Fruit fly (Drosophila melanogaster) whole organism, embryonic: ENCODE data around the gene betaTub65B.

Experiments used
- Aef1 ChIP-seq: fragments of 200-800 bp; sonication (Bioruptor generic); IDR thresholded peaks from 3 replicates; pipeline ENCODE4 v1.3.6; 2022; ENCODE audit warnings: missing biosample characterization, missing genetic modification characterization
- C15 ChIP-seq: fragments of 200-800 bp; sonication (Bioruptor generic); IDR thresholded peaks from 3 replicates; pipeline ENCODE4 v1.3.6; 2022; ENCODE audit warnings: missing biosample characterization, missing genetic modification characterization
- CG10462 ChIP-seq: fragments of 200-800 bp; sonication (Bioruptor generic); optimal IDR thresholded peaks from 2 replicates; lab custom pipeline; 2016; ENCODE audit warnings: missing biosample characterization, missing genetic modification characterization
- CG10959 ChIP-seq: fragments of 200-800 bp; sonication (Bioruptor generic); IDR thresholded peaks from 2 replicates; pipeline ENCODE4 v1.3.6; 2022; ENCODE audit warnings: missing biosample characterization, missing genetic modification characterization
- CG11560 ChIP-seq: fragments of 200-800 bp; sonication (Bioruptor generic); IDR thresholded peaks from 3 replicates; pipeline ENCODE4 v1.3.6; 2022; ENCODE audit warnings: missing biosample characterization, missing genetic modification characterization
- CG12236 ChIP-seq: fragments of 200-800 bp; sonication (Bioruptor generic); optimal IDR thresholded peaks from 2 replicates; lab custom pipeline; 2016; ENCODE audit warnings: missing biosample characterization, missing genetic modification characterization
- CG12659 ChIP-seq: fragments of 200-800 bp; sonication (Bioruptor generic); optimal IDR thresholded peaks from 3 replicates; lab custom pipeline; 2017; ENCODE audit warnings: mild to moderate bottlenecking, missing biosample characterization, missing genetic modification reagents, missing genetic modification characterization
- CG2889 ChIP-seq: fragments of 200-800 bp; sonication (Bioruptor generic); IDR thresholded peaks from 3 replicates; pipeline ENCODE4 v1.3.6; 2022; ENCODE audit warnings: missing biosample characterization, missing genetic modification characterization
- CG30020 ChIP-seq: fragments of 200-800 bp; optimal IDR thresholded peaks from 2 replicates; lab custom pipeline; 2019; ENCODE audit warnings: missing biosample characterization, mild to moderate bottlenecking, missing genetic modification characterization, moderate library complexity
- CG30431 ChIP-seq: fragments of 200-800 bp; sonication (Bioruptor generic); optimal IDR thresholded peaks from 2 replicates; lab custom pipeline; 2017; ENCODE audit warnings: missing biosample characterization, missing genetic modification characterization
- CG31388 ChIP-seq: fragments of 200-800 bp; sonication (Bioruptor generic); optimal IDR thresholded peaks from 2 replicates; lab custom pipeline; 2016; ENCODE audit warnings: missing biosample characterization, missing genetic modification characterization
- CG32772 ChIP-seq: fragments of 200-800 bp; sonication (Bioruptor generic); IDR thresholded peaks from 2 replicates; pipeline ENCODE4 v1.3.6; 2022; ENCODE audit warnings: missing biosample characterization, missing genetic modification characterization
- CG33213 ChIP-seq: fragments of 200-800 bp; sonication (Bioruptor generic); optimal IDR thresholded peaks from 3 replicates; lab custom pipeline; 2016; ENCODE audit warnings: missing biosample characterization, missing genetic modification characterization
- CG4328 ChIP-seq: fragments of 200-800 bp; sonication (Bioruptor generic); optimal IDR thresholded peaks from 3 replicates; lab custom pipeline; 2017; ENCODE audit warnings: missing biosample characterization, missing genetic modification reagents, missing genetic modification characterization
- CG7745 ChIP-seq: fragments of 200-800 bp; sonication (Bioruptor generic); optimal IDR thresholded peaks from 2 replicates; lab custom pipeline; 2018; ENCODE audit warnings: missing biosample characterization, mild to moderate bottlenecking, missing genetic modification characterization, moderate library complexity
- CG8281 ChIP-seq: fragments of 200-800 bp; sonication (Bioruptor generic); optimal IDR thresholded peaks from 2 replicates; lab custom pipeline; 2018; ENCODE audit warnings: missing biosample characterization, mild to moderate bottlenecking, missing genetic modification characterization, moderate library complexity
- CG8924 ChIP-seq: fragments of 200-800 bp; optimal IDR thresholded peaks from 3 replicates; lab custom pipeline; 2019; ENCODE audit warnings: missing biosample characterization, mild to moderate bottlenecking, missing genetic modification characterization, moderate library complexity
- CG9932 ChIP-seq: fragments of 200-800 bp; sonication (Bioruptor generic); IDR thresholded peaks from 2 replicates; pipeline ENCODE4 v1.3.6; 2022; ENCODE audit warnings: missing biosample characterization, missing genetic modification characterization
- E2f1 ChIP-seq: fragments of 200-800 bp; sonication (Bioruptor generic); IDR thresholded peaks from 2 replicates; pipeline ENCODE4 v1.3.6; 2022; ENCODE audit warnings: missing biosample characterization, missing genetic modification characterization
- Eip74EF ChIP-seq, 2 experiments: fragments of 200-800 bp in 1 of 2; fragments of >200 bp in 1 of 2; sonication (Bioruptor generic) in 1 of 2; optimal IDR thresholded peaks; 2 replicates each; lab custom pipeline; 2017 to 2019; ENCODE audit warnings: missing biosample characterization in 2 of 2, missing genetic modification characterization in 2 of 2, mild to moderate bottlenecking in 1 of 2, moderate library complexity in 1 of 2
- Ets65A ChIP-seq: fragments of 200-800 bp; sonication (Bioruptor generic); peaks from one replicate; lab custom pipeline; 2016; ENCODE audit warnings: missing biosample characterization, missing genetic modification characterization
- Fer3 ChIP-seq: fragments of 200-800 bp; sonication (Bioruptor generic); optimal IDR thresholded peaks from 2 replicates; lab custom pipeline; 2018; ENCODE audit warnings: missing biosample characterization, mild to moderate bottlenecking, missing genetic modification characterization, moderate library complexity
- HLH3B ChIP-seq: fragments of 200-800 bp; sonication (Bioruptor generic); IDR thresholded peaks from 2 replicates; pipeline ENCODE4 v1.3.6; 2022; ENCODE audit warnings: missing biosample characterization, missing genetic modification characterization
- Med ChIP-seq: fragments of 200-800 bp; sonication (Bioruptor generic); peaks from one replicate; lab custom pipeline; 2016; ENCODE audit warnings: missing biosample characterization, missing genetic modification characterization, mild to moderate bottlenecking, inconsistent platforms, moderate library complexity
- Mrtf ChIP-seq: fragments of 200-800 bp; sonication (Bioruptor generic); IDR thresholded peaks from 3 replicates; pipeline ENCODE4 v1.3.6; 2022; ENCODE audit warnings: missing biosample characterization, missing genetic modification characterization
- NC2β ChIP-seq: fragments of 200-800 bp; sonication (Bioruptor generic); optimal IDR thresholded peaks from 2 replicates; lab custom pipeline; 2016; ENCODE audit warnings: missing biosample characterization, missing genetic modification characterization
- Nf-YB ChIP-seq: fragments of 200-800 bp; sonication (Bioruptor generic); optimal IDR thresholded peaks from 3 replicates; lab custom pipeline; 2019; ENCODE audit warnings: missing biosample characterization, mild to moderate bottlenecking, missing genetic modification characterization, moderate library complexity
- Ravus ChIP-seq: fragments of 200-800 bp; sonication (Bioruptor generic); IDR thresholded peaks from 2 replicates; pipeline ENCODE4 v1.3.6; 2022; ENCODE audit warnings: missing biosample characterization, missing genetic modification characterization
- Six4 ChIP-seq: fragments of 200-800 bp; sonication (Bioruptor generic); optimal IDR thresholded peaks from 2 replicates; lab custom pipeline; 2016; ENCODE audit warnings: missing biosample characterization, missing genetic modification characterization
- Tbp ChIP-seq: fragments of >200 bp; optimal IDR thresholded peaks from 2 replicates; lab custom pipeline; 2018; ENCODE audit warnings: missing biosample characterization, missing genetic modification characterization
- abd-A ChIP-seq: fragments of 200-800 bp; sonication (Bioruptor generic); optimal IDR thresholded peaks from 3 replicates; lab custom pipeline; 2019; ENCODE audit warnings: missing biosample characterization, mild to moderate bottlenecking, missing genetic modification characterization, moderate library complexity
- ato ChIP-seq: fragments of 200-800 bp; sonication (Bioruptor generic); IDR thresholded peaks from 2 replicates; pipeline ENCODE4 v1.3.6; 2022; ENCODE audit warnings: missing biosample characterization, missing genetic modification characterization; ENCODE audit not compliant: partially characterized antibody
- cato ChIP-seq: fragments of 200-800 bp; sonication (Bioruptor generic); optimal IDR thresholded peaks from 2 replicates; lab custom pipeline; 2016; ENCODE audit warnings: missing biosample characterization, missing genetic modification characterization, borderline replicate concordance
- cg ChIP-seq: fragments of 200-800 bp; sonication (Bioruptor generic); optimal IDR thresholded peaks from 3 replicates; lab custom pipeline; 2019; ENCODE audit warnings: missing biosample characterization, mild to moderate bottlenecking, missing genetic modification characterization, moderate library complexity
- dmrt99B ChIP-seq: fragments of 200-800 bp; sonication (Bioruptor generic); optimal IDR thresholded peaks from 2 replicates; lab custom pipeline; 2018; ENCODE audit warnings: missing biosample characterization, mild to moderate bottlenecking, missing genetic modification characterization, moderate library complexity
- dysf ChIP-seq: fragments of 200-800 bp; sonication (Bioruptor generic); IDR thresholded peaks from 3 replicates; pipeline ENCODE4 v1.3.6; 2022; ENCODE audit warnings: missing biosample characterization, missing genetic modification characterization
- eve ChIP-seq, 2 experiments: fragments of >200 bp; optimal IDR thresholded peaks; 2 replicates each; lab custom pipeline; 2017; ENCODE audit warnings: missing biosample characterization in 2 of 2, missing genetic modification characterization in 2 of 2
- fd102C ChIP-seq: fragments of 200-800 bp; sonication (Bioruptor generic); optimal IDR thresholded peaks from 2 replicates; lab custom pipeline; 2018; ENCODE audit warnings: missing biosample characterization, mild to moderate bottlenecking, missing genetic modification characterization, moderate library complexity
- fd64A ChIP-seq: fragments of 200-800 bp; sonication (Bioruptor generic); optimal IDR thresholded peaks from 3 replicates; lab custom pipeline; 2018; ENCODE audit warnings: missing biosample characterization, mild to moderate bottlenecking, missing genetic modification characterization
- grau ChIP-seq: fragments of 200-800 bp; optimal IDR thresholded peaks from 3 replicates; lab custom pipeline; 2019; ENCODE audit warnings: missing biosample characterization, mild to moderate bottlenecking, missing genetic modification characterization, moderate library complexity
- hb ChIP-seq: fragments of 200-800 bp; sonication (Bioruptor generic); IDR thresholded peaks from 3 replicates; pipeline ENCODE4 v1.3.6; 2022; ENCODE audit warnings: missing biosample characterization, missing genetic modification characterization; ENCODE audit not compliant: partially characterized antibody
- insv ChIP-seq, 2 experiments: fragments of 200-800 bp; sonication (Bioruptor generic); optimal IDR thresholded peaks; 3 replicates each; lab custom pipeline; 2016 to 2018; ENCODE audit warnings: missing biosample characterization in 2 of 2, missing genetic modification characterization in 2 of 2
- pnt ChIP-seq: fragments of 200-800 bp; sonication (Bioruptor generic); optimal IDR thresholded peaks from 3 replicates; lab custom pipeline; 2016; ENCODE audit warnings: missing biosample characterization, missing genetic modification characterization
- sd ChIP-seq: fragments of 200-800 bp; sonication (Bioruptor generic); optimal IDR thresholded peaks from 3 replicates; lab custom pipeline; 2018; ENCODE audit warnings: missing biosample characterization, mild to moderate bottlenecking, missing genetic modification characterization, moderate library complexity
- sens ChIP-seq: fragments of 200-800 bp; sonication (Bioruptor generic); peaks from one replicate; lab custom pipeline; 2016; ENCODE audit warnings: missing biosample characterization, missing genetic modification characterization
- sr ChIP-seq: fragments of 200-800 bp; sonication (Bioruptor generic); IDR thresholded peaks from 3 replicates; pipeline ENCODE4 v1.3.6; 2022; ENCODE audit warnings: missing biosample characterization, missing genetic modification characterization
- stc ChIP-seq: fragments of 200-800 bp; sonication (Bioruptor generic); IDR thresholded peaks from 2 replicates; pipeline ENCODE4 v1.3.6; 2022; ENCODE audit warnings: missing biosample characterization, missing genetic modification characterization
- twi ChIP-seq: fragments of 200-800 bp; optimal IDR thresholded peaks from 2 replicates; lab custom pipeline; 2019; ENCODE audit warnings: missing biosample characterization, mild to moderate bottlenecking, missing genetic modification characterization, moderate library complexity
- vvl ChIP-seq: fragments of 200-800 bp; sonication (Bioruptor generic); IDR thresholded peaks from 2 replicates; pipeline ENCODE4 v1.3.6; 2022; ENCODE audit warnings: missing biosample characterization, missing genetic modification characterization
- wek ChIP-seq: fragments of 200-800 bp; sonication (Bioruptor generic); optimal IDR thresholded peaks from 3 replicates; lab custom pipeline; 2018; ENCODE audit warnings: missing biosample characterization, mild to moderate bottlenecking, missing genetic modification characterization, moderate library complexity

Gene betaTub65B

dm6 chr3L:6516901-6517300, 13.6 kb upstream of the betaTub65B start (continued):
- TF ChIP-seq CG10959 (no peak), dmrt99B (peak; percentile 16), Ets65A (GFP tag; lab: Kevin White, UChicago) (peak; percentile 28), Med (peak; percentile 41)
- TF ChIP-seq, all 482 proteins: peak for 49

dm6 chr3L:6519678-6520077, 10.9 kb upstream of the betaTub65B start:
- TF ChIP-seq eve (GFP tag; optimal IDR thresholded peaks at IDR 0.05; lab: Kevin White, UChicago) (peak in 1 of 2 experiments; percentile 9), CG32772 (GFP tag; lab: Robert Waterston, UW) (no peak), Six4 (GFP tag; lab: Kevin White, UChicago) (no peak), fd64A (GFP tag; lab: Kevin White, UChicago) (peak; percentile 15), sd (tag; lab: Kevin White, UChicago) (peak; percentile 76), twi (tag; lab: Kevin White, UChicago) (peak; percentile 20), sens (GFP tag; lab: Kevin White, UChicago) (peak; percentile 48), HLH3B (GFP tag; lab: Robert Waterston, UW) (no peak), fd102C (no peak), abd-A (tag; lab: Kevin White, UChicago) (peak; percentile 51), sr (GFP tag; lab: Robert Waterston, UW) (peak; percentile 91), CG4328 (GFP tag; lab: Kevin White, UChicago) (peak; percentile 16)

dm6 chr3L:6522785-6523184, 7.7 kb upstream of the betaTub65B start:
- no peak for TF ChIP-seq insv (GFP tag; optimal IDR thresholded peaks at IDR 0.05; lab: Kevin White, UChicago)
- no peak for TF ChIP-seq CG30020 (tag; lab: Kevin White, UChicago)
- TF ChIP-seq CG11560 (tag; lab: Robert Waterston, UW) = no peak
- peak; percentile 10 for TF ChIP-seq CG8924 (tag; lab: Kevin White, UChicago)
- no peak for TF ChIP-seq ato
- TF ChIP-seq hb (GFP tag; lab: Robert Waterston, UW) = no peak
- peak; percentile 48 for TF ChIP-seq wek
- peak; percentile 46 for TF ChIP-seq CG7745
- TF ChIP-seq cato (GFP tag; lab: Kevin White, UChicago) = no peak
- TF ChIP-seq Ravus (GFP tag; lab: Robert Waterston, UW) = no peak
- no peak for TF ChIP-seq CG12659 (GFP tag; lab: Kevin White, UChicago)
- TF ChIP-seq Aef1 (GFP tag; lab: Robert Waterston, UW) = no peak
- no peak for TF ChIP-seq E2f1
- no peak for TF ChIP-seq vvl
- TF ChIP-seq Fer3 (tag; lab: Kevin White, UChicago) = peak; percentile 31
- no peak for TF ChIP-seq dysf (GFP tag; lab: Robert Waterston, UW)
- no peak for TF ChIP-seq CG33213 (GFP tag; lab: Kevin White, UChicago)
- TF ChIP-seq Eip74EF (GFP tag; optimal IDR thresholded peaks at IDR 0.05; lab: Kevin White, UChicago) = peak in 1 of 2 experiments; percentile 88
- TF ChIP-seq NC2β (GFP tag; lab: Kevin White, UChicago) = no peak
- TF ChIP-seq CG31388 (GFP tag; lab: Kevin White, UChicago) = no peak
- no peak for TF ChIP-seq pnt (GFP tag; lab: Kevin White, UChicago)
- no peak for TF ChIP-seq CG2889 (GFP tag; lab: Robert Waterston, UW)
- no peak for TF ChIP-seq stc (GFP tag; lab: Robert Waterston, UW)
- no peak for TF ChIP-seq grau (tag; lab: Kevin White, UChicago)
- no peak for TF ChIP-seq Nf-YB (GFP tag; lab: Kevin White, UChicago)
- TF ChIP-seq cg (GFP tag; lab: Kevin White, UChicago) = no peak
- TF ChIP-seq CG9932 = no peak
- no peak for TF ChIP-seq CG12236 (GFP tag; lab: Kevin White, UChicago)
- TF ChIP-seq Tbp = no peak
- TF ChIP-seq Mrtf (GFP tag; lab: Robert Waterston, UW) = no peak
- TF ChIP-seq CG30431 (GFP tag; lab: Kevin White, UChicago) = no peak
- no peak for TF ChIP-seq CG10462 (GFP tag; lab: Kevin White, UChicago)
- TF ChIP-seq CG8281 (tag; lab: Kevin White, UChicago) = peak; percentile 5
- no peak for TF ChIP-seq C15
